Worm (Caenorhabditis elegans) whole organism, late embryonic: ENCODE measurements around the gene col-154.

Experiments used
- K09A11.1 ChIP-seq: sonication (generic microtip); optimal IDR thresholded peaks from 2 replicates; lab custom pipeline; 2017; ENCODE audit warnings: antibody characterized with exemption, mild to moderate bottlenecking, missing genetic modification characterization, missing compliant biosample characterization; ENCODE audit not compliant: insufficient read depth
- Y22D7AL.16 ChIP-seq: sonication (generic microtip); optimal IDR thresholded peaks from 2 replicates; lab custom pipeline; 2016; ENCODE audit warnings: missing genetic modification characterization, missing compliant biosample characterization
- ama-1 ChIP-seq: fragments of 150-350 bp; optimal IDR thresholded peaks from 2 replicates; lab custom pipeline; 2014
- ceh-14 ChIP-seq: sonication (generic microtip); optimal IDR thresholded peaks from 2 replicates; lab custom pipeline; 2016; ENCODE audit warnings: missing genotype, missing genetic modification characterization, missing compliant biosample characterization
- ceh-18 ChIP-seq: sonication (generic microtip); optimal IDR thresholded peaks from 2 replicates; lab custom pipeline; 2016; ENCODE audit warnings: missing genetic modification characterization, missing compliant biosample characterization
- ceh-19 ChIP-seq: fragments of 200-800 bp; sonication (Bioruptor generic); optimal IDR thresholded peaks from 2 replicates; lab custom pipeline; 2018; ENCODE audit warnings: mild to moderate bottlenecking, missing genetic modification characterization, missing compliant biosample characterization
- ceh-2 ChIP-seq: sonication (generic microtip); optimal IDR thresholded peaks from 2 replicates; lab custom pipeline; 2016; ENCODE audit warnings: missing genotype, missing genetic modification characterization, missing compliant biosample characterization
- ceh-22 ChIP-seq: sonication (generic microtip); optimal IDR thresholded peaks from 2 replicates; lab custom pipeline; 2017; ENCODE audit warnings: missing biosample characterization, missing genetic modification characterization
- ceh-30 ChIP-seq: fragments of 150-350 bp; optimal IDR thresholded peaks from 2 replicates; lab custom pipeline; 2014; ENCODE audit warnings: missing biosample characterization, missing genetic modification characterization
- ceh-45 ChIP-seq: fragments of 200-800 bp; sonication (Bioruptor generic); IDR thresholded peaks from 2 replicates; pipeline ENCODE4 v1.3.6; 2022; ENCODE audit warnings: missing genetic modification reagents, missing genetic modification characterization, missing compliant biosample characterization
- ceh-6 ChIP-seq: fragments of 200-800 bp; sonication (Bioruptor generic); optimal IDR thresholded peaks from 2 replicates; lab custom pipeline; 2018; ENCODE audit warnings: mild to moderate bottlenecking, missing genetic modification characterization, missing compliant biosample characterization
- ceh-9 ChIP-seq: sonication (generic microtip); optimal IDR thresholded peaks from 2 replicates; lab custom pipeline; 2016; ENCODE audit warnings: mild to moderate bottlenecking, missing genetic modification characterization, inconsistent platforms, missing compliant biosample characterization
- che-1 ChIP-seq: sonication (generic microtip); optimal IDR thresholded peaks from 2 replicates; lab custom pipeline; 2016; ENCODE audit warnings: mild to moderate bottlenecking, missing genetic modification characterization, missing compliant biosample characterization
- dmd-4 ChIP-seq: sonication (generic microtip); optimal IDR thresholded peaks from 2 replicates; lab custom pipeline; 2016; ENCODE audit warnings: borderline replicate concordance, missing genetic modification characterization, missing compliant biosample characterization
- elt-2 ChIP-seq: sonication (generic microtip); optimal IDR thresholded peaks from 2 replicates; lab custom pipeline; 2016; ENCODE audit warnings: missing genetic modification reagents, missing genetic modification characterization, missing compliant biosample characterization
- elt-4 ChIP-seq: sonication (generic microtip); optimal IDR thresholded peaks from 2 replicates; lab custom pipeline; 2016; ENCODE audit warnings: missing genetic modification characterization, missing compliant biosample characterization
- fax-1 ChIP-seq: sonication (generic microtip); optimal IDR thresholded peaks from 2 replicates; lab custom pipeline; 2016; ENCODE audit warnings: missing genotype, missing genetic modification characterization, missing compliant biosample characterization
- fkh-6 ChIP-seq: sonication (generic microtip); optimal IDR thresholded peaks from 2 replicates; lab custom pipeline; 2016; ENCODE audit warnings: missing genetic modification characterization, missing compliant biosample characterization
- gmeb-2 ChIP-seq: sonication (generic microtip); optimal IDR thresholded peaks from 2 replicates; lab custom pipeline; 2016; ENCODE audit warnings: missing genetic modification characterization, inconsistent platforms, missing compliant biosample characterization
- hlh-13 ChIP-seq: fragments of 200-800 bp; sonication (Bioruptor generic); optimal IDR thresholded peaks from 2 replicates; lab custom pipeline; 2018; ENCODE audit warnings: mild to moderate bottlenecking, missing genetic modification characterization, missing compliant biosample characterization
- hlh-15 ChIP-seq: sonication (generic microtip); optimal IDR thresholded peaks from 2 replicates; lab custom pipeline; 2016; ENCODE audit warnings: missing genetic modification characterization, missing compliant biosample characterization
- lim-6 ChIP-seq: sonication (generic microtip); optimal IDR thresholded peaks from 2 replicates; lab custom pipeline; 2016; ENCODE audit warnings: missing genetic modification characterization, missing compliant biosample characterization
- lin-11 ChIP-seq: fragments of 200-800 bp; sonication (Bioruptor generic); optimal IDR thresholded peaks from 2 replicates; lab custom pipeline; 2018; ENCODE audit warnings: mild to moderate bottlenecking, missing genetic modification characterization, missing compliant biosample characterization
- mec-3 ChIP-seq: sonication (generic microtip); optimal IDR thresholded peaks from 2 replicates; lab custom pipeline; 2016; ENCODE audit warnings: borderline replicate concordance, missing genetic modification characterization, missing compliant biosample characterization
- nhr-11 ChIP-seq: fragments of 150-350 bp; optimal IDR thresholded peaks from 2 replicates; lab custom pipeline; 2014; ENCODE audit warnings: missing biosample characterization, missing genetic modification characterization
- odd-2 ChIP-seq: sonication (generic microtip); optimal IDR thresholded peaks from 2 replicates; lab custom pipeline; 2017; ENCODE audit warnings: antibody characterized with exemption, mild to moderate bottlenecking, missing genetic modification characterization, missing compliant biosample characterization
- pag-3 ChIP-seq: sonication (generic microtip); optimal IDR thresholded peaks from 2 replicates; lab custom pipeline; 2016; ENCODE audit warnings: missing compliant biosample characterization, missing genetic modification characterization, borderline replicate concordance
- pat-9 ChIP-seq: fragments of 200-800 bp; sonication (Bioruptor generic); optimal IDR thresholded peaks from 2 replicates; lab custom pipeline; 2018; ENCODE audit warnings: mild to moderate bottlenecking, missing genetic modification characterization, moderate library complexity, missing compliant biosample characterization
- pax-1 ChIP-seq: fragments of 150-350 bp; optimal IDR thresholded peaks from 2 replicates; lab custom pipeline; 2014; ENCODE audit warnings: missing biosample characterization, missing genetic modification characterization
- pha-2 ChIP-seq: sonication (generic microtip); optimal IDR thresholded peaks from 2 replicates; lab custom pipeline; 2017; ENCODE audit warnings: mild to moderate bottlenecking, missing genetic modification characterization, missing compliant biosample characterization
- pros-1 ChIP-seq: fragments of 150-350 bp; optimal IDR thresholded peaks from 2 replicates; lab custom pipeline; 2014; ENCODE audit warnings: missing biosample characterization, missing genetic modification reagents, missing genetic modification characterization
- ref-2 ChIP-seq: sonication (generic microtip); optimal IDR thresholded peaks from 2 replicates; lab custom pipeline; 2016; ENCODE audit warnings: missing genetic modification characterization, missing compliant biosample characterization
- rnt-1 ChIP-seq: sonication (generic microtip); optimal IDR thresholded peaks from 2 replicates; lab custom pipeline; 2016; ENCODE audit warnings: missing genetic modification characterization, missing compliant biosample characterization
- sox-4 ChIP-seq: sonication (generic microtip); optimal IDR thresholded peaks from 2 replicates; lab custom pipeline; 2017; ENCODE audit warnings: mild to moderate bottlenecking, missing genetic modification characterization, inconsistent platforms, missing compliant biosample characterization
- syd-9 ChIP-seq: sonication (generic microtip); optimal IDR thresholded peaks from 2 replicates; lab custom pipeline; 2016; ENCODE audit warnings: mild to moderate bottlenecking, missing genetic modification characterization, moderate library complexity, missing compliant biosample characterization
- tbx-2 ChIP-seq: sonication (generic microtip); optimal IDR thresholded peaks from 2 replicates; lab custom pipeline; 2016; ENCODE audit warnings: missing genetic modification characterization, missing compliant biosample characterization
- tbx-7 ChIP-seq: sonication (generic microtip); optimal IDR thresholded peaks from 2 replicates; lab custom pipeline; 2016; ENCODE audit warnings: missing genotype, missing genetic modification characterization, missing compliant biosample characterization
- unc-3 ChIP-seq, 2 experiments: fragments of 200-800 bp in 1 of 2; sonication (Bioruptor generic) in 1 of 2; sonication (generic microtip) in 1 of 2; conservative IDR thresholded peaks in 1 of 2; optimal IDR thresholded peaks in 1 of 2; 2 replicates each; pipeline versions ENCODE4 v1.3.6 to Lab custom; 2016 to 2022; ENCODE audit warnings: missing compliant biosample characterization in 2 of 2, missing genetic modification characterization in 2 of 2, missing genetic modification reagents in 1 of 2
- unc-55 ChIP-seq: sonication (generic microtip); optimal IDR thresholded peaks from 2 replicates; lab custom pipeline; 2017; ENCODE audit warnings: missing biosample characterization, missing genetic modification reagents, missing genetic modification characterization

Gene col-154

ce11 chrV:11410902-11411561 is 25.9 kb downstream of the col-154 start, which contains the start of the genes K03B8.8 and grl-3:
Gene K03B8.8 (minus strand): TSS chrV:11411002.
Gene grl-3 (plus strand): TSS chrV:11411511.
- TF ChIP-seq ref-2 (tag; lab: Kevin White, UChicago), result no peak
- TF ChIP-seq pag-3 (tag; lab: Kevin White, UChicago), result no peak
- TF ChIP-seq elt-4 (tag; lab: Kevin White, UChicago), result no peak
- TF ChIP-seq lim-6 (tag; lab: Kevin White, UChicago), result no peak
- TF ChIP-seq unc-3 (GFP tag; conservative IDR thresholded peaks at IDR 0.05; lab: Robert Waterston, UW), result no peak
- TF ChIP-seq unc-3 (tag; optimal IDR thresholded peaks at IDR 0.05; lab: Kevin White, UChicago), result no peak
- TF ChIP-seq elt-2 (tag; lab: Kevin White, UChicago), result no peak
- no peak for TF ChIP-seq ceh-30 (tag; lab: Kevin White, UChicago)
- no peak for TF ChIP-seq fkh-6 (tag; lab: Kevin White, UChicago)
- no peak for TF ChIP-seq hlh-15 (tag; lab: Kevin White, UChicago)
- TF ChIP-seq gmeb-2 (tag; lab: Kevin White, UChicago), result no peak
- no peak for TF ChIP-seq tbx-7 (tag; lab: Kevin White, UChicago)
- no peak for TF ChIP-seq rnt-1 (tag; lab: Kevin White, UChicago)
- no peak for TF ChIP-seq fax-1

DNA sequence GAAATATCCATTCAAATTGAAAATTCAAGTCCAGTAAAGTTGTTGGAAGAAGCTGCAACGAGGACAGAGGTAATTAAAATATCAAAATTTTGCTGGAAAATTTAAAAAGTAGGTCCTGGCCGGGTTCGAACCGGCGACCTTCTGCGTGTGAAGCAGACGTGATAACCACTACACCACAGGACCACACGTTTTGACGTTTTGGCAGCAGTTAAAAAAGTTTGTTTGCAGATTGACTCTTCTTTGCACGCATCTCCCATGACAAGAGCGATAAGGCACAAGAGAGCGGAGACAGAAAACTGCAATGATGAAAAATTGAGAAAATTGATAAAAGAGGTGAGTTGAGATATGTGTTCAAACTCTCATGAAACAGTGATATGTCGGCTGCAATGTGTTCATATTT is 27.0 kb downstream of the col-154 start:
- TF ChIP-seq unc-55 (GFP tag; lab: Kevin White, UChicago) (no peak), elt-2 (tag; lab: Kevin White, UChicago) (peak; percentile 63)

DNA sequence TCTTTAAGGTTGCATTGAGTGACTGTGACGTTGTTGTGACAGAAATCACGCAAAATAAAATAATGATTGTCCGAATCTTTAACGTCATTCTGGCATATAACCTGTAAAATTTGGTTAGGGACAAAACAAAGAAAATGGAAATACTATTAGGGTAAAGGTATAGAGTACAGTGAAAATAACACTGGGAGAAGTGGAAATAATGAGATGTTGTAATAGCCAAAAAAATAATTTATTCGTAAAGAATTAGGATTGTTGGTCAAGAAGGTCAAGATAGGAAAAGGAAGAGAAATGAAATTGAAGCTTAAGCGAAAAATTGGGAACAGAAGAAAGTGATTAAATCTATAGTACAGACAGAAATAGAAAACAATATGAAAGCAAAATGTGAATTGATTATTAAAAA is 29.9 kb downstream of the col-154 start, which contains the start of gene deg-3:
Gene deg-3, minus strand, starts transcription at position 101 of the 400 bp plus-strand sequence.
- TF ChIP-seq ceh-19 (GFP tag; lab: Kevin White, UChicago) (no peak), syd-9 (no peak), pax-1 (tag; lab: Kevin White, UChicago) (no peak), ceh-30 (tag; lab: Kevin White, UChicago) (no peak), ceh-6 (GFP tag; lab: Kevin White, UChicago) (no peak), hlh-15 (tag; lab: Kevin White, UChicago) (no peak), lin-11 (tag; lab: Kevin White, UChicago) (no peak), pha-2 (tag; lab: Kevin White, UChicago) (no peak), tbx-7 (tag; lab: Kevin White, UChicago) (no peak), mec-3 (tag; lab: Kevin White, UChicago) (no peak), che-1 (tag; lab: Kevin White, UChicago) (no peak), ceh-14 (tag; lab: Kevin White, UChicago) (no peak), K09A11.1 (tag; lab: Kevin White, UChicago) (no peak), pros-1 (tag; lab: Kevin White, UChicago) (no peak), sox-4 (tag; lab: Kevin White, UChicago) (no peak), tbx-2 (tag; lab: Kevin White, UChicago) (no peak)

DNA sequence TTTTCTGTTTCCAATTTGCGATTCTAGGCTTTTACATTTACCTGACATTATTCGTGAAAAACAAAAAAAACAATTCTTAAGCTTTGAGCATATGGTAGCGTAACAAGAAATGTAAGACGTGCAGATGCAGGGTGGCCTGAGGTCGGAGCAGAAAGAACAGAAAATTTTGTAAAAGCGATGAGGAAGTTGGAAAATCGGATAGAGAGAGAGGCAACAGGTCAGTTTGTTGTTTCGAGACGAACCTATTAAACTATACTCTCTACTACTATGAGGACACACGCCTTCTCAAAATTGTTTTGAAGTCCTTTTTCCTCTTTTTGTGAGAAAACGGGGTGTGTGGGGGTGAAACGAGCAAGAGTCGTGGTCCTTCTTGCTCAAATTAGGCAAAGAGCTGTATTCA is 36.4 kb downstream of the col-154 start, which contains the start of gene des-2:
Gene des-2, minus strand, starts transcription at position 101 of the 400 bp plus-strand sequence.
- TF ChIP-seq fkh-6 (tag; lab: Kevin White, UChicago), result no peak
- no peak for TF ChIP-seq gmeb-2 (tag; lab: Kevin White, UChicago)
- no peak for TF ChIP-seq che-1 (tag; lab: Kevin White, UChicago)
- no peak for TF ChIP-seq lin-11 (tag; lab: Kevin White, UChicago)

- TF ChIP-seq gmeb-2 (tag; lab: Kevin White, UChicago), result no peak
- no peak for TF ChIP-seq pat-9 (tag; lab: Kevin White, UChicago)
- no peak for TF ChIP-seq ceh-45 (GFP tag; lab: Robert Waterston, UW)
- TF ChIP-seq dmd-4, result no peak
- TF ChIP-seq unc-55 (GFP tag; lab: Kevin White, UChicago), result no peak
- no peak for TF ChIP-seq ama-1
- no peak for TF ChIP-seq ceh-18 (tag; lab: Kevin White, UChicago)
- no peak for TF ChIP-seq ceh-9 (tag; lab: Kevin White, UChicago)
- TF ChIP-seq odd-2 (tag; lab: Kevin White, UChicago), result no peak
- no peak for TF ChIP-seq pax-1 (tag; lab: Kevin White, UChicago)
- TF ChIP-seq hlh-13, result no peak
- TF ChIP-seq ceh-22 (tag; lab: Kevin White, UChicago), result no peak
- no peak for TF ChIP-seq ceh-2 (tag; lab: Kevin White, UChicago)
- TF ChIP-seq nhr-11, result no peak
- TF ChIP-seq Y22D7AL.16, result no peak
Observed at ce11 chrV:11424565-11424964, 39.4 kb downstream of the col-154 start, which contains the start of gene T26H10.2. Gene T26H10.2 (minus strand): TSS chrV:11424665.
